Worm (Caenorhabditis elegans) whole organism, early embryonic: ENCODE measurements around the gene msp-49.

Experiments
- B0310.2 ChIP-seq: sonication (generic microtip); optimal IDR thresholded peaks from 2 replicates; lab custom pipeline; 2016; ENCODE audit warnings: mild to moderate bottlenecking, missing genetic modification characterization, missing compliant biosample characterization
- F13C5.2 ChIP-seq: sonication (generic microtip); optimal IDR thresholded peaks from 2 replicates; lab custom pipeline; 2017; ENCODE audit warnings: mild to moderate bottlenecking, missing genetic modification characterization, inconsistent platforms, missing compliant biosample characterization
- aly-1 ChIP-seq: sonication (generic microtip); optimal IDR thresholded peaks from 2 replicates; lab custom pipeline; 2016; ENCODE audit warnings: missing genetic modification characterization, missing compliant biosample characterization
- ama-1 ChIP-seq: fragments of 150-350 bp; optimal IDR thresholded peaks from 2 replicates; lab custom pipeline; 2014
- ceh-13 ChIP-seq: fragments of 200-800 bp; sonication (Bioruptor generic); optimal IDR thresholded peaks from 2 replicates; lab custom pipeline; 2018; ENCODE audit warnings: mild to moderate bottlenecking, missing genetic modification characterization, missing compliant biosample characterization
- ceh-36 ChIP-seq: sonication (generic microtip); optimal IDR thresholded peaks from 2 replicates; lab custom pipeline; 2016; ENCODE audit warnings: missing genetic modification characterization, inconsistent platforms, missing compliant biosample characterization
- ets-7 ChIP-seq: sonication (generic microtip); optimal IDR thresholded peaks from 2 replicates; lab custom pipeline; 2016; ENCODE audit warnings: missing genotype, missing genetic modification characterization, missing compliant biosample characterization
- flt-1 ChIP-seq: fragments of 200-800 bp; sonication (Bioruptor generic); IDR thresholded peaks from 2 replicates; pipeline ENCODE4 v1.3.6; 2022; ENCODE audit warnings: missing genetic modification characterization, missing compliant biosample characterization
- hmbx-1 ChIP-seq: sonication (generic microtip); optimal IDR thresholded peaks from 2 replicates; lab custom pipeline; 2016; ENCODE audit warnings: mild to moderate bottlenecking, missing genetic modification characterization, missing compliant biosample characterization
- hmg-4 ChIP-seq: fragments of 200-800 bp; sonication (Bioruptor generic); optimal IDR thresholded peaks from 2 replicates; lab custom pipeline; 2018; ENCODE audit warnings: mild to moderate bottlenecking, missing genetic modification characterization, missing compliant biosample characterization
- hnd-1 ChIP-seq: sonication (generic microtip); optimal IDR thresholded peaks from 2 replicates; lab custom pipeline; 2016; ENCODE audit warnings: missing genetic modification characterization, missing compliant biosample characterization
- pes-1 ChIP-seq: fragments of 200-800 bp; sonication (Bioruptor generic); IDR thresholded peaks from 2 replicates; pipeline ENCODE4 v1.3.6; 2022; ENCODE audit warnings: missing genetic modification reagents, missing genetic modification characterization, missing compliant biosample characterization
- scrt-1 ChIP-seq: fragments of 200-800 bp; sonication (Bioruptor generic); IDR thresholded peaks from 2 replicates; pipeline ENCODE4 v1.3.6; 2022; ENCODE audit warnings: missing genetic modification characterization, missing compliant biosample characterization
- sea-1 ChIP-seq: fragments of 200-800 bp; sonication (Bioruptor generic); conservative IDR thresholded peaks from 2 replicates; pipeline ENCODE4 v1.3.6; 2022; ENCODE audit warnings: missing genetic modification characterization, missing compliant biosample characterization
- tbx-11 ChIP-seq: fragments of 200-800 bp; sonication (Bioruptor generic); IDR thresholded peaks from 2 replicates; pipeline ENCODE4 v1.3.6; 2022; ENCODE audit warnings: missing genetic modification characterization, missing compliant biosample characterization
- tbx-37 ChIP-seq: fragments of 200-800 bp; sonication (Bioruptor generic); conservative IDR thresholded peaks from 2 replicates; pipeline ENCODE4 v1.3.6; 2022; ENCODE audit warnings: missing genetic modification reagents, missing genetic modification characterization, missing compliant biosample characterization
- tra-4 ChIP-seq: sonication (generic microtip); optimal IDR thresholded peaks from 2 replicates; lab custom pipeline; 2017; ENCODE audit warnings: missing genetic modification characterization, missing compliant biosample characterization

The msp-49 gene

ce11 chrII:5185955-5186539 is 8.1 kb upstream of the msp-49 start:
- TF ChIP-seq hnd-1 (no peak), sea-1 (GFP tag; lab: Robert Waterston, UW) (no peak), ets-7 (tag; lab: Kevin White, UChicago) (no peak), hmbx-1 (tag; lab: Kevin White, UChicago) (no peak), scrt-1 (GFP tag; lab: Robert Waterston, UW) (no peak), F13C5.2 (tag; lab: Kevin White, UChicago) (no peak), ceh-36 (tag; lab: Kevin White, UChicago) (no peak), flt-1 (GFP tag; lab: Robert Waterston, UW) (no peak), tra-4 (tag; lab: Kevin White, UChicago) (no peak)

- TF ChIP-seq F13C5.2 (tag; lab: Kevin White, UChicago) (no peak), ets-7 (tag; lab: Kevin White, UChicago) (no peak), tbx-11 (GFP tag; lab: Robert Waterston, UW) (no peak), hmg-4 (GFP tag; lab: Kevin White, UChicago) (no peak), ceh-36 (tag; lab: Kevin White, UChicago) (no peak)
Measured at ce11 chrII:5186870-5187269, 7.3 kb upstream of the msp-49 start.

- TF ChIP-seq F13C5.2 (tag; lab: Kevin White, UChicago) (no peak), ets-7 (tag; lab: Kevin White, UChicago) (no peak), flt-1 (GFP tag; lab: Robert Waterston, UW) (no peak), hnd-1 (no peak), aly-1 (tag; lab: Kevin White, UChicago) (no peak), hmg-4 (GFP tag; lab: Kevin White, UChicago) (no peak), B0310.2 (tag; lab: Kevin White, UChicago) (no peak), pes-1 (GFP tag; lab: Robert Waterston, UW) (no peak), hmbx-1 (tag; lab: Kevin White, UChicago) (no peak), ceh-36 (tag; lab: Kevin White, UChicago) (no peak), scrt-1 (GFP tag; lab: Robert Waterston, UW) (no peak), tbx-37 (no peak)
Measured at ce11 chrII:5187469-5187868, 6.7 kb upstream of the msp-49 start, which contains the start of gene crh-2. TSS of gene crh-2 (minus strand) at chrII:5187569.

- TF ChIP-seq ama-1 (lab: Kevin White, UChicago) (no peak), B0310.2 (tag; lab: Kevin White, UChicago) (no peak), sea-1 (GFP tag; lab: Robert Waterston, UW) (no peak), tra-4 (tag; lab: Kevin White, UChicago) (no peak), ceh-13 (GFP tag; lab: Kevin White, UChicago) (no peak), aly-1 (tag; lab: Kevin White, UChicago) (no peak), tbx-37 (no peak)
Measured at ce11 chrII:5187934-5188333, 6.2 kb upstream of the msp-49 start.

- TF ChIP-seq pes-1 (GFP tag; lab: Robert Waterston, UW) (no peak), tbx-37 (no peak), ceh-13 (GFP tag; lab: Kevin White, UChicago) (no peak), ceh-36 (tag; lab: Kevin White, UChicago) (no peak), hnd-1 (no peak), F13C5.2 (tag; lab: Kevin White, UChicago) (no peak), tbx-11 (GFP tag; lab: Robert Waterston, UW) (no peak), sea-1 (GFP tag; lab: Robert Waterston, UW) (no peak), hmbx-1 (tag; lab: Kevin White, UChicago) (no peak), ama-1 (lab: Kevin White, UChicago) (no peak), scrt-1 (GFP tag; lab: Robert Waterston, UW) (no peak), tra-4 (tag; lab: Kevin White, UChicago) (no peak), aly-1 (tag; lab: Kevin White, UChicago) (no peak), B0310.2 (tag; lab: Kevin White, UChicago) (no peak), flt-1 (GFP tag; lab: Robert Waterston, UW) (no peak), hmg-4 (GFP tag; lab: Kevin White, UChicago) (no peak), ets-7 (tag; lab: Kevin White, UChicago) (no peak)
Measured at ce11 chrII:5191766-5192165, 2.4 kb upstream of the msp-49 start.

ce11 chrII:5195504-5195903 is 1.3 kb downstream of the msp-49 start, which contains the start of gene C34F11.5:
TSS of gene C34F11.5 (plus strand) at chrII:5195804.
- TF ChIP-seq sea-1 (GFP tag; lab: Robert Waterston, UW): no peak
- no peak for TF ChIP-seq F13C5.2 (tag; lab: Kevin White, UChicago)
- TF ChIP-seq ama-1 (lab: Kevin White, UChicago): no peak
- TF ChIP-seq tbx-11 (GFP tag; lab: Robert Waterston, UW): no peak
- no peak for TF ChIP-seq hmbx-1 (tag; lab: Kevin White, UChicago)
- TF ChIP-seq tra-4 (tag; lab: Kevin White, UChicago): no peak
- no peak for TF ChIP-seq ceh-36 (tag; lab: Kevin White, UChicago)
- no peak for TF ChIP-seq pes-1 (GFP tag; lab: Robert Waterston, UW)
- no peak for TF ChIP-seq hnd-1
- TF ChIP-seq aly-1 (tag; lab: Kevin White, UChicago): no peak
- TF ChIP-seq hmg-4 (GFP tag; lab: Kevin White, UChicago): no peak
- TF ChIP-seq ets-7 (tag; lab: Kevin White, UChicago): no peak
- TF ChIP-seq ceh-13 (GFP tag; lab: Kevin White, UChicago): no peak

ce11 chrII:5199497-5199896 is 5.3 kb downstream of the msp-49 start, which contains the start of gene msp-50:
TSS of gene msp-50 (plus strand) at chrII:5199797.
- TF ChIP-seq aly-1 (tag; lab: Kevin White, UChicago) (no peak), sea-1 (GFP tag; lab: Robert Waterston, UW) (no peak), tbx-37 (no peak), hnd-1 (no peak), tbx-11 (GFP tag; lab: Robert Waterston, UW) (no peak)
